Worm (Caenorhabditis elegans): Measurements from ENCODE around the gene F18C5.9.

DNA sequence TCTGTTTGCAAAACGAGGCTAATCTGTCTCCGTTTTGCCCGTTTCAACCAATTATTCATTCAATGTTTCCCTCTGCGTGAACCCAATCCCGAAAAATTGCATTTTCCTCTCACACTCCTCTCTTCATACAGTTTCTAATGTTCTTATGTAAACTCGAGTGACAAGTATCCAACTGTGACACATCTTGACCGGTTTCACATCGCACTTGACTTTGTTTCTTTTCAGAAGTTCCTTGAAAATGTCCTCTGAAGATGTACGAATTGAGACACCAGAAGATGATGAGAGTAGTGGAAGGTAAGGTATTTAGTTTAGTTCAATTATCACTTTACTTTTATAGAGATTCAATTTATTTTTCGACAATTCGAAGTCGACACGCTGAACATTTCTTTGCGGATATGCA, 35.0 kb upstream of the F18C5.9 start, which contains the start of gene abcx-1:
- TF ChIP-seq ztf-11 (tag; optimal IDR thresholded peaks at IDR 0.05): no peak
- TF ChIP-seq pqm-1 (tag; optimal IDR thresholded peaks at IDR 0.05): no peak
- TF ChIP-seq sup-37 (GFP tag; optimal IDR thresholded peaks at IDR 0.05): no peak
- no peak for TF ChIP-seq pax-3 (tag; optimal IDR thresholded peaks at IDR 0.05)
- no peak for TF ChIP-seq tbx-2 (tag; optimal IDR thresholded peaks at IDR 0.05)
- TF ChIP-seq lin-39 (tag; optimal IDR thresholded peaks at IDR 0.05): no peak
- TF ChIP-seq fos-1 (tag; optimal IDR thresholded peaks at IDR 0.05): no peak
- TF ChIP-seq egl-27 (tag; optimal IDR thresholded peaks at IDR 0.05): no peak
- TF ChIP-seq nhr-20 (tag; optimal IDR thresholded peaks at IDR 0.05): no peak
- TF ChIP-seq aha-1 (tag; optimal IDR thresholded peaks at IDR 0.05): no peak
- no peak for TF ChIP-seq dpl-1 (GFP tag; optimal IDR thresholded peaks at IDR 0.05)
- TF ChIP-seq nhr-237 (tag; optimal IDR thresholded peaks at IDR 0.05): no peak
- no peak for TF ChIP-seq unc-62 (GFP tag; optimal IDR thresholded peaks at IDR 0.05)
- no peak for TF ChIP-seq unc-130 (tag; optimal IDR thresholded peaks at IDR 0.05)

Measured in whole organism, L1 larva.